Worm (Caenorhabditis elegans): ENCODE results near the gene dct-19.

dct-19 gene

ce11 chrIV:12957730-12958129 lies 15.0 kb downstream of the dct-19 start, which contains the start of gene F55G11.6:
Gene F55G11.6, plus strand, starts transcription at chrIV:12958030.
- no peak for TF ChIP-seq mes-4 (tag; optimal IDR thresholded peaks at IDR 0.05)
- no peak for TF ChIP-seq ztf-18 (tag; optimal IDR thresholded peaks at IDR 0.05)
- no peak for TF ChIP-seq Y95B8A.8 (GFP tag; IDR thresholded peaks at IDR 0.05)
- no peak for TF ChIP-seq Y67H2A.10 (GFP tag; conservative IDR thresholded peaks at IDR 0.05)
- no peak for TF ChIP-seq cebp-1 (GFP tag; IDR thresholded peaks at IDR 0.05)
- TF ChIP-seq cebp-1 (tag; optimal IDR thresholded peaks at IDR 0.05), result no peak
- no peak for TF ChIP-seq ztf-3 (GFP tag; optimal IDR thresholded peaks at IDR 0.05)

DNA sequence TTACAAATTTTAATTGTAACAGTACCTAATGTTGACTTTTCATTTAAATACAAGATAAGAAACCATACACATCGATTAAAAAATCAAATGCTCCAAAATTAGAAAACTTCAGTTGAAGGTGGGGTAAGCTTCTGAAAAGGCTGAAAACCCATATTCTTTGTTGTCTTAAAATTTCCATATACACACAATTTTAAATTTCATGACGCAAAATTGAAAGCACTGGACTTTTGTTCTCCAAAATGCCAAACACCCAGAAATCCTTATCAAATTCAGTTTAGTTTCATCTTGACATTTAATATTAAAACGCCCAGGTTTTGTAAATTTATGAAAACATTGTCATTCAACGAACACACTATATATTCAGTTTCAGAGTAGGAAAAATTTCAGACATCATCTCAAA lies 17.4 kb downstream of the dct-19 start, which contains the start of gene F55G11.7:
TSS of gene F55G11.7 (plus strand) at position 301 of the 400 bp plus-strand sequence.
- TF ChIP-seq sea-2 (GFP tag; IDR thresholded peaks at IDR 0.05) (no peak), hlh-26 (GFP tag; conservative IDR thresholded peaks at IDR 0.05) (no peak), ekl-4 (GFP tag; IDR thresholded peaks at IDR 0.05) (no peak), F57A8.1 (GFP tag; optimal IDR thresholded peaks at IDR 0.05) (no peak), rcor-1 (GFP tag; IDR thresholded peaks at IDR 0.05) (no peak), lag-1 (GFP tag; IDR thresholded peaks at IDR 0.05) (no peak), B0261.1 (tag; optimal IDR thresholded peaks at IDR 0.05) (no peak), ceh-79 (tag; optimal IDR thresholded peaks at IDR 0.05) (no peak)

DNA sequence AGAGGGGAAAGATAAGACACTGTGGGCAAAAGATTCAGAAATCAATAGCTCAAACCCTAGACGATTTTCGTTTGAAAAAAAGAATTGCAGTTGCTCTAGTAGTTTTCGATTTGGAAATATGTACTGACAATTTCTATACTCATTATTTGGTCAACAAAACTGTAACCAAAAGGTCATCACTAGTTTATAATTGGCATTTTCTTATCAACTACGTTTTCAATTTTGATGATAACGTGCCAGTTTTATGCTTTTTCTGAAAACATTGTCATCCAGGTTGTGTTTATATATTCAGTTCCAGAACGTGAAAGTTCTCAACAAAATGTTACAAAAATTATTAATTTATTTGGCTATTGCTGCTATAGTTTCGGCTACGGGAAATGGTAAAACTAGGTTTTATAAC lies 19.8 kb downstream of the dct-19 start, which contains the start of gene F55G11.8:
TSS of gene F55G11.8 (plus strand) at position 245 of the 400 bp plus-strand sequence.
- TF ChIP-seq sdz-38 (tag; optimal IDR thresholded peaks at IDR 0.05) (no peak), nhr-80 (tag; optimal IDR thresholded peaks at IDR 0.05) (peak; percentile 34)

DNA sequence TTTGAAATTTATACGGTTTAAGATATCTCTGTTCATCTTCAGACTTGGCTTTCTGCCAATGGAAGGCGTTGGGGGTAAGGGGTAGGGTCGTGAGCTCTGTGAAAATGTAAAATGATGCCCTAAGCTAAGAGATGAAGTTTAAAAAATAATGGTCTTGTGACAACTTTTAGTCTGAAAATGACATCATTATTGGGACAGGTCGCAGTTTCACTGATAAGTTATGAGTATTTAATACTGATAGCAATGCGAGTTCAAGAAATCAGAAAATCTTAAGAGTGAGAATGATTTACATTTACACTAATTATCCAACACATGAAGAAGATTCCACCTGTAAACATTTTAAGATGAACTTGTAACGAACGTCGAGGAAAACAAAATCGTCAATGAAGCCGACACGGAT lies 21.9 kb downstream of the dct-19 start:
- TF ChIP-seq T07F8.4 (tag; optimal IDR thresholded peaks at IDR 0.05) (no peak), snpc-1.1 (tag; optimal IDR thresholded peaks at IDR 0.05; ENCODE audit: insufficient read depth) (no peak), ets-4 (GFP tag; optimal IDR thresholded peaks at IDR 0.05) (no peak), Y67H2A.10 (GFP tag; conservative IDR thresholded peaks at IDR 0.05) (no peak), C06A6.2 (GFP tag; conservative IDR thresholded peaks at IDR 0.05) (no peak), B0336.3 (GFP tag; IDR thresholded peaks at IDR 0.05) (no peak), nhr-80 (tag; optimal IDR thresholded peaks at IDR 0.05) (peak; percentile 5)

DNA sequence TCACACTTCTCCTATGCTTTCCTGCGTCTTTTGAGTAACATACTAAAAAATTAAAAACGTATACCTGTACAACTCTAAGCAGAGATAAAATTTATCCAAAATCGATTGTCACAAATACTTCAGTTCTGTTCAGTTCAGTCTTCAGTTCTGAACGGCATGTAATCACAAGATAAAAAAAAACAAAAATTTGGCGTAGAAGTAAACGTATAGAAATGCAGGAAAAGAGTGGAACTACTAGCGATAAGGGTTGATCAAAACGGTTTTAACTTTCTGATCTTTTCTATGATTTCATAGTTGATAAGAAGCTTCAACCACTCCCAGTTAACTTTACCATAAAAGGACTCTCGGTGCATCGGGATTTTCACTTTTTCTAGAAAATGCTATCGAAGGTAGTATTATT lies 22.3 kb downstream of the dct-19 start, which contains the start of gene dod-22:
TSS of gene dod-22 (plus strand) at position 301 of the 400 bp plus-strand sequence.
- no peak for TF ChIP-seq madf-10 (tag; optimal IDR thresholded peaks at IDR 0.05)

DNA sequence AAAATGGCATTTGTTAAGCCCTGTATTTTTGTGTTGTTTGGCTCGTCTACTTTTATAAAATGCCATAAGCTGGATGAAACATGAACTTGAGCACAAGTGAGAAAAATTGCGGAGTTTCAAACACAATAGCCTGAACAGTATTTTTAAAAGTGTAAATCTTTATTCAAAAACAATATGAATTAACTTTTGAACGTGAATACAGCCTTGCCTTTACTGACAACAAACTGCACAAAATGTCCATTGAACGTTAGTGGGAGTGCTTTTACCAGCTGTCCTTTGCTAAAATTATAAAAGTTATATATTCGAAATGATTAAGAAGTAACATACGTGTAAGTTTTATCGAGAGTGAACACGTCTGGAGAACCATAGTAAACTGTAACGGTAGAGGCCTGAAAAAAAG lies 24.6 kb downstream of the dct-19 start:
- TF ChIP-seq akir-1 (GFP tag; optimal IDR thresholded peaks at IDR 0.05), result no peak
- TF ChIP-seq F23B12.7 (tag; optimal IDR thresholded peaks at IDR 0.05; ENCODE audit: insufficient read depth), result no peak
- no peak for TF ChIP-seq rcor-1 (GFP tag; IDR thresholded peaks at IDR 0.05)
- no peak for TF ChIP-seq unc-130 (GFP tag; optimal IDR thresholded peaks at IDR 0.05)
- TF ChIP-seq F22D6.2 (tag; optimal IDR thresholded peaks at IDR 0.05), result no peak
- no peak for TF ChIP-seq Y67H2A.10 (GFP tag; conservative IDR thresholded peaks at IDR 0.05)
- no peak for TF ChIP-seq atf-7 (tag; optimal IDR thresholded peaks at IDR 0.05)
- TF ChIP-seq nfyb-1 (GFP tag; IDR thresholded peaks at IDR 0.05), result no peak
- no peak for TF ChIP-seq F10E7.11 (tag; optimal IDR thresholded peaks at IDR 0.05)
- TF ChIP-seq madf-6 (GFP tag; IDR thresholded peaks at IDR 0.05), result no peak
- TF ChIP-seq nfya-2 (GFP tag; IDR thresholded peaks at IDR 0.05), result no peak
- no peak for TF ChIP-seq ceh-79 (tag; optimal IDR thresholded peaks at IDR 0.05)
- TF ChIP-seq B0336.3 (GFP tag; IDR thresholded peaks at IDR 0.05), result no peak
- no peak for TF ChIP-seq F52B5.7 (tag; optimal IDR thresholded peaks at IDR 0.05)
- no peak for TF ChIP-seq rpc-1 (optimal IDR thresholded peaks at IDR 0.05)
- TF ChIP-seq rpc-1 (tag; optimal IDR thresholded peaks at IDR 0.05), result no peak
- no peak for TF ChIP-seq ceh-27 (GFP tag; optimal IDR thresholded peaks at IDR 0.05)

All from whole organism, young adult.